Worm (Caenorhabditis elegans): ENCODE measurements around the gene bra-2.

- no peak for TF ChIP-seq bed-3 (GFP tag; optimal IDR thresholded peaks at IDR 0.05)
- TF ChIP-seq lsy-2 (tag; optimal IDR thresholded peaks at IDR 0.05), result no peak
- no peak for TF ChIP-seq ceh-83 (GFP tag; optimal IDR thresholded peaks at IDR 0.05)
- TF ChIP-seq ztf-11 (tag; optimal IDR thresholded peaks at IDR 0.05), result no peak
- no peak for TF ChIP-seq elt-3 (tag; optimal IDR thresholded peaks at IDR 0.05)
- no peak for TF ChIP-seq drap-1 (GFP tag; optimal IDR thresholded peaks at IDR 0.05)
- no peak for TF ChIP-seq nhr-28 (tag; optimal IDR thresholded peaks at IDR 0.05)
- no peak for TF ChIP-seq unc-62 (GFP tag; optimal IDR thresholded peaks at IDR 0.05)
- TF ChIP-seq lin-13 (tag; optimal IDR thresholded peaks at IDR 0.05), result no peak
- TF ChIP-seq nhr-76 (tag; optimal IDR thresholded peaks at IDR 0.05), result no peak
- TF ChIP-seq nhr-237 (tag; optimal IDR thresholded peaks at IDR 0.05), result no peak
- no peak for TF ChIP-seq nhr-12 (tag; optimal IDR thresholded peaks at IDR 0.05)
- TF ChIP-seq pha-4 (tag; optimal IDR thresholded peaks at IDR 0.05), result no peak
- TF ChIP-seq ces-1 (GFP tag; optimal IDR thresholded peaks at IDR 0.05), result no peak
Measured at ce11 chrIII:909540-909939, 1.5 kb upstream of the bra-2 start, which contains the start of gene crls-1.
